Comparison of ENCODE assay signal across 1 fruit fly cellular context in genomic region chr3R:7144245-7144904, dm6.
TF ChIP-seq lines count a peak whose summit lies in the region.

Gene CG14610, minus strand, starts transcription at chr3R:7144295.
Gene CG2656, plus strand, starts transcription at chr3R:7144724.

TF ChIP-seq in whole organism, embryonic, 481 proteins besides CTCF, POLR2A, EP300 and RAD21 (continued from another document and continues in another):
- TF ChIP-seq Six4 (GFP tag; optimal IDR thresholded peaks at IDR 0.05; lab: Kevin White, UChicago) = peak; percentile 78
- peak; percentile 47; the same call in 1 of the 2 replicates for TF ChIP-seq chm (GFP tag; IDR thresholded peaks at IDR 0.05; lab: Robert Waterston, UW)
- peak; percentile 67 for TF ChIP-seq Mes4 (GFP tag; optimal IDR thresholded peaks at IDR 0.05; lab: Kevin White, UChicago)
- no peak for TF ChIP-seq Stat92E (GFP tag; optimal IDR thresholded peaks at IDR 0.05; lab: Kevin White, UChicago)
- TF ChIP-seq sd (tag; optimal IDR thresholded peaks at IDR 0.05; lab: Kevin White, UChicago) = peak; percentile 96
- peak; percentile 6 for TF ChIP-seq CG6765 (GFP tag; optimal IDR thresholded peaks at IDR 0.05; lab: Kevin White, UChicago)
- peak; percentile 90 for TF ChIP-seq stwl (tag; optimal IDR thresholded peaks at IDR 0.05; lab: Kevin White, UChicago)
- TF ChIP-seq ems (GFP tag; optimal IDR thresholded peaks at IDR 0.05; lab: Kevin White, UChicago) = peak; percentile 86
- peak; percentile 19 for TF ChIP-seq Jarid2 (GFP tag; optimal IDR thresholded peaks at IDR 0.05; lab: Kevin White, UChicago)
- peak; percentile 77 for TF ChIP-seq CG10654 (GFP tag; optimal IDR thresholded peaks at IDR 0.05; lab: Kevin White, UChicago)
- peak; percentile 64 for TF ChIP-seq CG11247 (GFP tag; IDR thresholded peaks at IDR 0.05; lab: Robert Waterston, UW)
- TF ChIP-seq jumu (GFP tag; optimal IDR thresholded peaks at IDR 0.05; lab: Kevin White, UChicago) = peak; percentile 90
- TF ChIP-seq CG15011 (GFP tag; optimal IDR thresholded peaks at IDR 0.05; lab: Kevin White, UChicago) = no peak
- TF ChIP-seq CG8478 (optimal IDR thresholded peaks at IDR 0.05; lab: Kevin White, UChicago) = no peak
- TF ChIP-seq chinmo (GFP tag; IDR thresholded peaks at IDR 0.05; lab: Robert Waterston, UW; ENCODE audit: partially characterized antibody) = no peak
- peak; percentile 57 for TF ChIP-seq da (GFP tag; optimal IDR thresholded peaks at IDR 0.05; lab: Kevin White, UChicago)
- peak; percentile 89 for TF ChIP-seq slbo (GFP tag; IDR thresholded peaks at IDR 0.05; lab: Robert Waterston, UW)
- TF ChIP-seq ssp (GFP tag; IDR thresholded peaks at IDR 0.05; lab: Robert Waterston, UW) = no peak
- peak; percentile 86 for TF ChIP-seq ci (GFP tag; IDR thresholded peaks at IDR 0.05; lab: Robert Waterston, UW)
- peak; percentile 72 for TF ChIP-seq CG18011 (GFP tag; optimal IDR thresholded peaks at IDR 0.05; lab: Kevin White, UChicago)
- peak; percentile 20 for TF ChIP-seq gcm (GFP tag; optimal IDR thresholded peaks at IDR 0.05; lab: Kevin White, UChicago)
- peak; percentile 24; the same call in 1 of the 2 replicates for TF ChIP-seq CG31224 (GFP tag; IDR thresholded peaks at IDR 0.05; lab: Robert Waterston, UW)
- peak; percentile 86 for TF ChIP-seq zfh2 (GFP tag; optimal IDR thresholded peaks at IDR 0.05; lab: Kevin White, UChicago)
- TF ChIP-seq CG8388 (GFP tag; optimal IDR thresholded peaks at IDR 0.05; lab: Kevin White, UChicago) = peak; percentile 31
- TF ChIP-seq kni (GFP tag; optimal IDR thresholded peaks at IDR 0.05; lab: Kevin White, UChicago) = peak; percentile 5
- TF ChIP-seq Awh (GFP tag; IDR thresholded peaks at IDR 0.05; lab: Robert Waterston, UW) = no peak
- TF ChIP-seq seq (GFP tag; IDR thresholded peaks at IDR 0.05; lab: Robert Waterston, UW) = peak; percentile 22; the same call in 1 of the 2 replicates
- peak; percentile 68 for TF ChIP-seq bcd (GFP tag; optimal IDR thresholded peaks at IDR 0.05; lab: Kevin White, UChicago)
- peak; percentile 77 for TF ChIP-seq pb (GFP tag; optimal IDR thresholded peaks at IDR 0.05; lab: Kevin White, UChicago)
- peak; percentile 58 for TF ChIP-seq CG7839 (tag; optimal IDR thresholded peaks at IDR 0.05; lab: Kevin White, UChicago)
- TF ChIP-seq MTF-1 (GFP tag; optimal IDR thresholded peaks at IDR 0.05; lab: Kevin White, UChicago; ENCODE audit: borderline replicate concordance) = peak; percentile 52
- peak; percentile 82 for TF ChIP-seq NC2β (GFP tag; optimal IDR thresholded peaks at IDR 0.05; lab: Kevin White, UChicago)
- TF ChIP-seq Hr3 (GFP tag; optimal IDR thresholded peaks at IDR 0.05; lab: Kevin White, UChicago) = peak; percentile 81
- peak; percentile 71 for TF ChIP-seq CG8089 (GFP tag; optimal IDR thresholded peaks at IDR 0.05; lab: Kevin White, UChicago)
- peak; percentile 80 for TF ChIP-seq MESR4 (GFP tag; optimal IDR thresholded peaks at IDR 0.05; lab: Kevin White, UChicago)
- TF ChIP-seq CG42726 (GFP tag; IDR thresholded peaks at IDR 0.05; lab: Robert Waterston, UW; ENCODE audit: partially characterized antibody) = peak; percentile 7; the same call in 1 of the 2 replicates
- TF ChIP-seq HLH4C (GFP tag; IDR thresholded peaks at IDR 0.05; lab: Robert Waterston, UW; ENCODE audit: partially characterized antibody) = 0 out of 3 replicates have a peak, but pooled peaks have one; percentile 34
- no peak for TF ChIP-seq ham (GFP tag; IDR thresholded peaks at IDR 0.05; lab: Robert Waterston, UW)
- TF ChIP-seq bsh (GFP tag; optimal IDR thresholded peaks at IDR 0.05; lab: Kevin White, UChicago) = peak in 1 of 2 experiments; percentile 63
- TF ChIP-seq Gug (GFP tag; IDR thresholded peaks at IDR 0.05; lab: Robert Waterston, UW) = peak; percentile 89
- TF ChIP-seq Atf3 (GFP tag; optimal IDR thresholded peaks at IDR 0.05; lab: Kevin White, UChicago) = peak; percentile 58
- TF ChIP-seq Camta (GFP tag; optimal IDR thresholded peaks at IDR 0.05; lab: Kevin White, UChicago) = peak; percentile 60
- TF ChIP-seq CG13287 (GFP tag; IDR thresholded peaks at IDR 0.05; lab: Robert Waterston, UW; ENCODE audit: partially characterized antibody) = peak; percentile 76
- TF ChIP-seq Side (GFP tag; optimal IDR thresholded peaks at IDR 0.05; lab: Kevin White, UChicago) = peak; percentile 68
- TF ChIP-seq CG3065 (GFP tag; optimal IDR thresholded peaks at IDR 0.05; lab: Kevin White, UChicago) = peak; percentile 53
- TF ChIP-seq luna (GFP tag; optimal IDR thresholded peaks at IDR 0.05; lab: Kevin White, UChicago) = peak; percentile 1
- TF ChIP-seq Sry-δ (GFP tag; optimal IDR thresholded peaks at IDR 0.05; lab: Kevin White, UChicago) = peak; percentile 70
- no peak for TF ChIP-seq Sox100B (GFP tag; optimal IDR thresholded peaks at IDR 0.05; lab: Kevin White, UChicago)
- peak; percentile 14 for TF ChIP-seq Spps (tag; optimal IDR thresholded peaks at IDR 0.05; lab: Kevin White, UChicago)
- peak; percentile 30 for TF ChIP-seq CG15073 (GFP tag; optimal IDR thresholded peaks at IDR 0.05; lab: Kevin White, UChicago)
- peak; percentile 88 for TF ChIP-seq Mad (GFP tag; optimal IDR thresholded peaks at IDR 0.05; lab: Kevin White, UChicago)
- TF ChIP-seq maf-S (GFP tag; optimal IDR thresholded peaks at IDR 0.05; lab: Kevin White, UChicago) = peak; percentile 87
- TF ChIP-seq zfh1 (GFP tag; IDR thresholded peaks at IDR 0.05; lab: Robert Waterston, UW) = peak; percentile 88
- TF ChIP-seq PHDP (tag; optimal IDR thresholded peaks at IDR 0.05; lab: Kevin White, UChicago) = peak; percentile 55
- peak; percentile 16; the same call in 1 of the 2 replicates for TF ChIP-seq stc (GFP tag; IDR thresholded peaks at IDR 0.05; lab: Robert Waterston, UW)
- peak; percentile 50; the same call in 1 of the 2 replicates for TF ChIP-seq CG16779 (GFP tag; IDR thresholded peaks at IDR 0.05; lab: Robert Waterston, UW)
- 0 out of 2 replicates have a peak, but pooled peaks have one; percentile 22 for TF ChIP-seq CG31441 (GFP tag; IDR thresholded peaks at IDR 0.05; lab: Robert Waterston, UW)
- peak; percentile 37 for TF ChIP-seq fd96Cb (tag; optimal IDR thresholded peaks at IDR 0.05; lab: Kevin White, UChicago)
- TF ChIP-seq CG8290 (GFP tag; optimal IDR thresholded peaks at IDR 0.05; lab: Kevin White, UChicago) = peak; percentile 62
- peak in 1 of 2 experiments; percentile 93 for TF ChIP-seq CG8290 (tag; optimal IDR thresholded peaks at IDR 0.05; lab: Kevin White, UChicago)
- peak; percentile 51 for TF ChIP-seq btn (GFP tag; optimal IDR thresholded peaks at IDR 0.05; lab: Kevin White, UChicago)
- peak; percentile 58; the same call in 1 of the 2 replicates for TF ChIP-seq rib (GFP tag; IDR thresholded peaks at IDR 0.05; lab: Robert Waterston, UW)
- peak; percentile 54 for TF ChIP-seq cato (GFP tag; optimal IDR thresholded peaks at IDR 0.05; lab: Kevin White, UChicago; ENCODE audit: borderline replicate concordance)
- peak; percentile 86 for TF ChIP-seq vfl (GFP tag; optimal IDR thresholded peaks at IDR 0.05; lab: Kevin White, UChicago)
- TF ChIP-seq CG10147 (GFP tag; optimal IDR thresholded peaks at IDR 0.05; lab: Kevin White, UChicago) = no peak
- peak; percentile 66 for TF ChIP-seq slp2 (GFP tag; optimal IDR thresholded peaks at IDR 0.05; lab: Kevin White, UChicago)
- TF ChIP-seq CG9932 (GFP tag; IDR thresholded peaks at IDR 0.05; lab: Robert Waterston, UW) = peak; percentile 86
- TF ChIP-seq Med (GFP tag; lab: Kevin White, UChicago) = peak; percentile 98
- peak; percentile 53 for TF ChIP-seq ATbp (GFP tag; optimal IDR thresholded peaks at IDR 0.05; lab: Kevin White, UChicago)
- TF ChIP-seq CG1529 (GFP tag; optimal IDR thresholded peaks at IDR 0.05; lab: Kevin White, UChicago) = peak; percentile 7
- TF ChIP-seq CG16813 (GFP tag; IDR thresholded peaks at IDR 0.05; lab: Robert Waterston, UW; ENCODE audit: partially characterized antibody) = peak; percentile 50; the same call in 2 of the 3 replicates
- no peak for TF ChIP-seq HHEX (GFP tag; optimal IDR thresholded peaks at IDR 0.05; lab: Kevin White, UChicago)
- peak; percentile 31 for TF ChIP-seq ash1 (GFP tag; optimal IDR thresholded peaks at IDR 0.05; lab: Kevin White, UChicago)
- TF ChIP-seq CG32772 (GFP tag; IDR thresholded peaks at IDR 0.05; lab: Robert Waterston, UW) = peak; percentile 56
- peak; percentile 80 for TF ChIP-seq p53 (GFP tag; optimal IDR thresholded peaks at IDR 0.05; lab: Kevin White, UChicago)
- TF ChIP-seq CG10209 (GFP tag; optimal IDR thresholded peaks at IDR 0.05; lab: Kevin White, UChicago) = peak; percentile 60
- peak; percentile 9 for TF ChIP-seq psq (GFP tag; optimal IDR thresholded peaks at IDR 0.05; lab: Kevin White, UChicago)
- TF ChIP-seq BEAF-32 (GFP tag; optimal IDR thresholded peaks at IDR 0.05; lab: Kevin White, UChicago) = peak; percentile 67
- peak; percentile 66 for TF ChIP-seq CG11398 (GFP tag; optimal IDR thresholded peaks at IDR 0.05; lab: Kevin White, UChicago)
- TF ChIP-seq lilli (GFP tag; optimal IDR thresholded peaks at IDR 0.05; lab: Kevin White, UChicago) = peak; percentile 91
- no peak for TF ChIP-seq bigmax (GFP tag; optimal IDR thresholded peaks at IDR 0.05; lab: Kevin White, UChicago)
- TF ChIP-seq Hsf (GFP tag; optimal IDR thresholded peaks at IDR 0.05; lab: Kevin White, UChicago) = peak; percentile 88
- peak; percentile 77 for TF ChIP-seq Bgb (GFP tag; IDR thresholded peaks at IDR 0.05; lab: Robert Waterston, UW; ENCODE audit: partially characterized antibody)
- no peak for TF ChIP-seq jigr1 (GFP tag; IDR thresholded peaks at IDR 0.05; lab: Robert Waterston, UW)
- TF ChIP-seq gem (tag; optimal IDR thresholded peaks at IDR 0.05; lab: Kevin White, UChicago) = peak; percentile 70
- TF ChIP-seq CG11695 (GFP tag; IDR thresholded peaks at IDR 0.05; lab: Robert Waterston, UW) = 0 out of 3 replicates have a peak, but pooled peaks have one; percentile 22
- peak; percentile 38 for TF ChIP-seq CG12299 (tag; optimal IDR thresholded peaks at IDR 0.05; lab: Kevin White, UChicago)
- peak; percentile 26 for TF ChIP-seq D19A (tag; optimal IDR thresholded peaks at IDR 0.05; lab: Kevin White, UChicago)
- TF ChIP-seq mld (GFP tag; IDR thresholded peaks at IDR 0.05; lab: Robert Waterston, UW; ENCODE audit: partially characterized antibody) = 0 out of 3 replicates have a peak, but pooled peaks have one; percentile 52
- TF ChIP-seq ftz-f1 (GFP tag; optimal IDR thresholded peaks at IDR 0.05; lab: Kevin White, UChicago) = peak; percentile 41
- peak; percentile 71 for TF ChIP-seq CG32532 (GFP tag; IDR thresholded peaks at IDR 0.05; lab: Robert Waterston, UW)
- no peak for TF ChIP-seq sqz (GFP tag; optimal IDR thresholded peaks at IDR 0.05; lab: Kevin White, UChicago)
- no peak for TF ChIP-seq CG17568 (GFP tag; optimal IDR thresholded peaks at IDR 0.05; lab: Kevin White, UChicago)
- no peak; the same call in 2 of the 3 replicates for TF ChIP-seq gce (GFP tag; IDR thresholded peaks at IDR 0.05; lab: Robert Waterston, UW)
- TF ChIP-seq sisA (GFP tag; IDR thresholded peaks at IDR 0.05; lab: Robert Waterston, UW) = peak; percentile 66; the same call in 1 of the 2 replicates
- peak; percentile 51; the same call in 1 of the 2 replicates for TF ChIP-seq Ada2b (GFP tag; IDR thresholded peaks at IDR 0.05; lab: Robert Waterston, UW)
- TF ChIP-seq dysf (GFP tag; IDR thresholded peaks at IDR 0.05; lab: Robert Waterston, UW) = 0 out of 3 replicates have a peak, but pooled peaks have one; percentile 42
- peak; percentile 56 for TF ChIP-seq Hmr (GFP tag; optimal IDR thresholded peaks at IDR 0.05; lab: Kevin White, UChicago)
- no peak for TF ChIP-seq CG11504 (tag; optimal IDR thresholded peaks at IDR 0.05; lab: Kevin White, UChicago)
- peak; percentile 85 for TF ChIP-seq Rfx (GFP tag; IDR thresholded peaks at IDR 0.05; lab: Robert Waterston, UW)
- peak; percentile 21 for TF ChIP-seq CG31388 (GFP tag; optimal IDR thresholded peaks at IDR 0.05; lab: Kevin White, UChicago)
- peak; percentile 86 for TF ChIP-seq CG9609 (GFP tag; optimal IDR thresholded peaks at IDR 0.05; lab: Kevin White, UChicago)
- peak; percentile 63; the same call in 2 of the 3 replicates for TF ChIP-seq CG11456 (GFP tag; IDR thresholded peaks at IDR 0.05; lab: Robert Waterston, UW)
- peak; percentile 23; the same call in 1 of the 3 replicates for TF ChIP-seq sr (GFP tag; IDR thresholded peaks at IDR 0.05; lab: Robert Waterston, UW)
- TF ChIP-seq esg (GFP tag; conservative IDR thresholded peaks at IDR 0.05; lab: Robert Waterston, UW) = peak; percentile 42; the same call in 1 of the 2 replicates
- peak; percentile 94 for TF ChIP-seq Antp (GFP tag; optimal IDR thresholded peaks at IDR 0.05; lab: Kevin White, UChicago)
- peak; percentile 79 for TF ChIP-seq CG1647 (GFP tag; optimal IDR thresholded peaks at IDR 0.05; lab: Kevin White, UChicago)
- TF ChIP-seq kay (GFP tag; optimal IDR thresholded peaks at IDR 0.05; lab: Kevin White, UChicago) = peak; percentile 77
- TF ChIP-seq YL-1 (GFP tag; optimal IDR thresholded peaks at IDR 0.05; lab: Kevin White, UChicago) = peak; percentile 80
- no peak for TF ChIP-seq Oaz (GFP tag; IDR thresholded peaks at IDR 0.05; lab: Robert Waterston, UW)
- peak; percentile 49 for TF ChIP-seq CG17385 (GFP tag; optimal IDR thresholded peaks at IDR 0.05; lab: Kevin White, UChicago)
- peak; percentile 69 for TF ChIP-seq CG3163 (GFP tag; optimal IDR thresholded peaks at IDR 0.05; lab: Kevin White, UChicago)
- peak in 1 of 2 experiments; percentile 27 for TF ChIP-seq insv (GFP tag; optimal IDR thresholded peaks at IDR 0.05; lab: Kevin White, UChicago)
- peak; percentile 53 for TF ChIP-seq CG9817 (tag; optimal IDR thresholded peaks at IDR 0.05; lab: Kevin White, UChicago)
- TF ChIP-seq CG7963 (GFP tag; IDR thresholded peaks at IDR 0.05; lab: Robert Waterston, UW; ENCODE audit: partially characterized antibody) = peak; percentile 49; the same call in 2 of the 3 replicates
- TF ChIP-seq Aef1 (GFP tag; IDR thresholded peaks at IDR 0.05; lab: Robert Waterston, UW) = peak; percentile 38; the same call in 2 of the 3 replicates
- TF ChIP-seq Dip3 (GFP tag; optimal IDR thresholded peaks at IDR 0.05; lab: Kevin White, UChicago) = peak; percentile 82
- 0 out of 2 replicates have a peak, but pooled peaks have one; percentile 6 for TF ChIP-seq ara (GFP tag; IDR thresholded peaks at IDR 0.05; lab: Robert Waterston, UW)
- peak; percentile 36 for TF ChIP-seq CG3407 (GFP tag; optimal IDR thresholded peaks at IDR 0.05; lab: Kevin White, UChicago)
- TF ChIP-seq Bteb2 (GFP tag; optimal IDR thresholded peaks at IDR 0.05; lab: Kevin White, UChicago) = peak; percentile 69
- TF ChIP-seq CG4404 (GFP tag; IDR thresholded peaks at IDR 0.05; lab: Robert Waterston, UW) = no peak
- TF ChIP-seq ttk (GFP tag; IDR thresholded peaks at IDR 0.05; lab: Robert Waterston, UW) = peak; percentile 57; the same call in 1 of the 2 replicates
- no peak for TF ChIP-seq pan (optimal IDR thresholded peaks at IDR 0.05; lab: Kevin White, UChicago)
- peak in 1 of 2 experiments; percentile 61 for TF ChIP-seq pan (GFP tag; optimal IDR thresholded peaks at IDR 0.05 in 1 of 2, IDR thresholded peaks at IDR 0.05 in 1 of 2)
